Fruit fly (Drosophila melanogaster): ENCODE results near the gene CG8773.
A peak's percentile ranks its signal among the peaks of the same experiment; 100 is the strongest.

Gene CG8773

dm6 chr3R:13264061-13264661 lies 30.4 kb upstream of the CG8773 start, which contains the start of gene Ravus (continued):
- TF ChIP-seq Sry-β (GFP tag; optimal IDR thresholded peaks at IDR 0.05), result no peak
- TF ChIP-seq dysf (GFP tag; IDR thresholded peaks at IDR 0.05), result peak; percentile 25; the same call in 1 of the 3 replicates
- no peak for TF ChIP-seq fd102C (GFP tag; optimal IDR thresholded peaks at IDR 0.05)
- no peak for TF ChIP-seq ro (GFP tag; IDR thresholded peaks at IDR 0.05)
- no peak for TF ChIP-seq Atf6 (GFP tag; IDR thresholded peaks at IDR 0.05)
- peak in 1 of 2 experiments; percentile 33 for TF ChIP-seq chif (GFP tag; optimal IDR thresholded peaks at IDR 0.05)
- TF ChIP-seq CG3847 (GFP tag; IDR thresholded peaks at IDR 0.05), result peak; percentile 67
- no peak for TF ChIP-seq CG11696 (GFP tag; IDR thresholded peaks at IDR 0.05)
- peak; percentile 93 for TF ChIP-seq Ets65A (GFP tag)
- no peak for TF ChIP-seq CG11085 (GFP tag; IDR thresholded peaks at IDR 0.05)
- TF ChIP-seq Myb (GFP tag; optimal IDR thresholded peaks at IDR 0.05), result peak; percentile 65
- peak in 1 of 3 experiments; percentile 26 for TF ChIP-seq Stat92E (GFP tag; optimal IDR thresholded peaks at IDR 0.05)
- peak; percentile 78 for TF ChIP-seq CG14710 (tag; optimal IDR thresholded peaks at IDR 0.05)
- no peak for TF ChIP-seq Neu2 (GFP tag; optimal IDR thresholded peaks at IDR 0.05; ENCODE audit: borderline replicate concordance)
- TF ChIP-seq Side (GFP tag; optimal IDR thresholded peaks at IDR 0.05), result peak; percentile 23
- peak; percentile 35 for TF ChIP-seq jumu (GFP tag; optimal IDR thresholded peaks at IDR 0.05)
- peak; percentile 59 for TF ChIP-seq CG15514 (GFP tag; optimal IDR thresholded peaks at IDR 0.05)
- peak; percentile 90 for TF ChIP-seq phol (tag; optimal IDR thresholded peaks at IDR 0.05)
- peak; percentile 54 for TF ChIP-seq esg (GFP tag; conservative IDR thresholded peaks at IDR 0.05)
- TF ChIP-seq cato (GFP tag; optimal IDR thresholded peaks at IDR 0.05; ENCODE audit: borderline replicate concordance), result peak; percentile 9
- TF ChIP-seq CG7928 (GFP tag; optimal IDR thresholded peaks at IDR 0.05), result no peak
- TF ChIP-seq sens (GFP tag), result peak; percentile 89
- TF ChIP-seq wdn (GFP tag; IDR thresholded peaks at IDR 0.05), result no peak
- 0 out of 4 replicates have a peak, but pooled peaks have one; percentile 15 for TF ChIP-seq Gug (GFP tag; IDR thresholded peaks at IDR 0.05)
- TF ChIP-seq hkb (optimal IDR thresholded peaks at IDR 0.05), result peak; percentile 71
- TF ChIP-seq hkb (GFP tag; IDR thresholded peaks at IDR 0.05), result no peak
- TF ChIP-seq CG16813 (GFP tag; IDR thresholded peaks at IDR 0.05; ENCODE audit: partially characterized antibody), result no peak
- peak; percentile 37 for TF ChIP-seq fu2 (GFP tag; optimal IDR thresholded peaks at IDR 0.05)
- peak; percentile 41 for TF ChIP-seq tin (GFP tag; optimal IDR thresholded peaks at IDR 0.05)
- TF ChIP-seq sisA (GFP tag; IDR thresholded peaks at IDR 0.05), result 0 out of 2 replicates have a peak, but pooled peaks have one; percentile 35
- TF ChIP-seq CG17186 (GFP tag; optimal IDR thresholded peaks at IDR 0.05), result peak; percentile 15
- TF ChIP-seq Dbx (GFP tag; IDR thresholded peaks at IDR 0.05), result peak; percentile 49; the same call in 2 of the 3 replicates
- TF ChIP-seq fd96Cb (tag; optimal IDR thresholded peaks at IDR 0.05), result peak; percentile 21
- peak; percentile 16 for TF ChIP-seq CG13624 (GFP tag; optimal IDR thresholded peaks at IDR 0.05)
- TF ChIP-seq MTF-1 (GFP tag; optimal IDR thresholded peaks at IDR 0.05; ENCODE audit: borderline replicate concordance), result no peak
- peak; percentile 41; the same call in 1 of the 2 replicates for TF ChIP-seq CG14667 (GFP tag; IDR thresholded peaks at IDR 0.05)
- TF ChIP-seq sug (tag; optimal IDR thresholded peaks at IDR 0.05), result peak; percentile 73
- peak; percentile 67 for TF ChIP-seq CG2712 (tag; optimal IDR thresholded peaks at IDR 0.05)
- TF ChIP-seq HLHmδ (GFP tag; optimal IDR thresholded peaks at IDR 0.05), result no peak
- TF ChIP-seq Gsc (GFP tag; IDR thresholded peaks at IDR 0.05), result no peak
- peak; percentile 64 for TF ChIP-seq Hsf (GFP tag; optimal IDR thresholded peaks at IDR 0.05)
- no peak for TF ChIP-seq CG7839 (tag; optimal IDR thresholded peaks at IDR 0.05)
- TF ChIP-seq CG32532 (GFP tag; IDR thresholded peaks at IDR 0.05), result peak; percentile 53
- peak; percentile 52 for TF ChIP-seq CG4404 (GFP tag; IDR thresholded peaks at IDR 0.05)
- TF ChIP-seq MBD-R2 (GFP tag; IDR thresholded peaks at IDR 0.05), result peak; percentile 60; the same call in 1 of the 2 replicates
- TF ChIP-seq CG6683 (GFP tag; optimal IDR thresholded peaks at IDR 0.05), result no peak
- no peak for TF ChIP-seq Nf-YA (GFP tag; IDR thresholded peaks at IDR 0.05)
- TF ChIP-seq Chrac-16 (GFP tag; optimal IDR thresholded peaks at IDR 0.05), result peak; percentile 47
- TF ChIP-seq slp2 (GFP tag; optimal IDR thresholded peaks at IDR 0.05), result peak; percentile 28
- peak; percentile 36; the same call in 1 of the 2 replicates for TF ChIP-seq CG7372 (GFP tag; IDR thresholded peaks at IDR 0.05)
- TF ChIP-seq z (GFP tag; IDR thresholded peaks at IDR 0.05), result no peak

All from whole organism, embryonic.